Fruit fly (Drosophila melanogaster): Measurements from ENCODE around the gene Skel.

The Skel gene

dm6 chr3R:10726714-10727113 lies 40.0 kb downstream of the Skel start (continued):
- TF ChIP-seq Rfx (GFP tag; IDR thresholded peaks at IDR 0.05) = 0 out of 2 replicates have a peak, but pooled peaks have one; percentile 30
- no peak for TF ChIP-seq D19A (tag; optimal IDR thresholded peaks at IDR 0.05)
- TF ChIP-seq B-H1 (GFP tag; IDR thresholded peaks at IDR 0.05) = no peak
- 0 out of 2 replicates have a peak, but pooled peaks have one; percentile 23 for TF ChIP-seq sob (GFP tag; IDR thresholded peaks at IDR 0.05)
- no peak for TF ChIP-seq Gug (GFP tag; IDR thresholded peaks at IDR 0.05)

DNA sequence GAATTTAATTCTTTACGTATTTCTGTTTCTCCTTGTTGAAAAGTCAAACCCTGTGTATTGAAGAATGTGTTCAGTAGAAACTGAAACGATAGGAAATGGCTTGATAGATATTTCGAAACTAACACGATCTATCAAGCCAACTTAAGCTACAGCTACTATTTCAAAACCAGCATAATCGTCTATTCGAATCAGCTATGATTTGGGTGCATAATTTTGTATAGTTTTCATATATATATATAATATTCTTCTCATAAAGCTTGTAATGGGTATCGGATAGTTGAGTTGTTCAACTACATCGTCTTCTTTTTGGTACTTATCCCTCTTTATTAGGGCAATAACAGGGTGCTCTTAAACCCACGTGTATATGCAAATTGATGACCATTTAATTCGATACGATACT lies 49.1 kb downstream of the Skel start, which contains the start of gene tomboy20:
Gene tomboy20 (minus strand): TSS at position 101 of the 400 bp plus-strand sequence.
- TF ChIP-seq CG7928 (GFP tag; optimal IDR thresholded peaks at IDR 0.05) (no peak), crc (GFP tag; optimal IDR thresholded peaks at IDR 0.05) (no peak), CG17328 (GFP tag; IDR thresholded peaks at IDR 0.05) (no peak), CG7372 (GFP tag; IDR thresholded peaks at IDR 0.05) (no peak), wek (GFP tag; optimal IDR thresholded peaks at IDR 0.05) (no peak), MTF-1 (GFP tag; optimal IDR thresholded peaks at IDR 0.05; ENCODE audit: borderline replicate concordance) (no peak), CG43689 (GFP tag; IDR thresholded peaks at IDR 0.05) (no peak), CG13424 (tag; optimal IDR thresholded peaks at IDR 0.05) (no peak), CG10979 (tag; optimal IDR thresholded peaks at IDR 0.05) (no peak), nerfin-1 (tag; optimal IDR thresholded peaks at IDR 0.05) (no peak), CG17359 (tag; optimal IDR thresholded peaks at IDR 0.05) (no peak), lov (optimal IDR thresholded peaks at IDR 0.05) (no peak), lov (GFP tag; IDR thresholded peaks at IDR 0.05) (no peak)

Data from whole organism, embryonic.